Fruit fly (Drosophila melanogaster) whole organism, embryonic: ENCODE measurements around the gene alphaTub84B.
A peak's percentile ranks its signal among the peaks of the same experiment; 100 is the strongest.

Source experiments
- ATbp ChIP-seq: fragments of 200-800 bp; sonication (Bioruptor generic); optimal IDR thresholded peaks from 2 replicates; lab custom pipeline; 2017; ENCODE audit warnings: missing biosample characterization, mild to moderate bottlenecking, missing genetic modification characterization, missing genetic modification reagents
- Aef1 ChIP-seq: fragments of 200-800 bp; sonication (Bioruptor generic); IDR thresholded peaks from 3 replicates; pipeline ENCODE4 v1.3.6; 2022; ENCODE audit warnings: missing biosample characterization, missing genetic modification characterization
- Bdp1 ChIP-seq: fragments of 200-800 bp; sonication (Bioruptor generic); optimal IDR thresholded peaks from 3 replicates; lab custom pipeline; 2016; ENCODE audit warnings: missing biosample characterization, missing genetic modification characterization
- BtbVII ChIP-seq: fragments of 200-800 bp; sonication (Bioruptor generic); optimal IDR thresholded peaks from 3 replicates; lab custom pipeline; 2017; ENCODE audit warnings: missing biosample characterization, mild to moderate bottlenecking, missing genetic modification characterization
- CG10431 ChIP-seq: fragments of 200-800 bp; sonication (Bioruptor generic); optimal IDR thresholded peaks from 3 replicates; lab custom pipeline; 2018; ENCODE audit warnings: missing biosample characterization, mild to moderate bottlenecking, missing genetic modification characterization
- CG11695 ChIP-seq: fragments of 200-800 bp; sonication (Bioruptor generic); IDR thresholded peaks from 3 replicates; pipeline ENCODE4 v1.3.6; 2022; ENCODE audit warnings: missing biosample characterization, missing genetic modification characterization
- CG12942 ChIP-seq: fragments of 200-800 bp; sonication (Bioruptor generic); optimal IDR thresholded peaks from 3 replicates; lab custom pipeline; 2016; ENCODE audit warnings: missing biosample characterization, missing genetic modification characterization
- CG13894 ChIP-seq: fragments of 200-800 bp; sonication (Bioruptor generic); optimal IDR thresholded peaks from 3 replicates; lab custom pipeline; 2018; ENCODE audit warnings: missing biosample characterization, mild to moderate bottlenecking, missing genetic modification characterization, moderate library complexity
- CG14050 ChIP-seq: fragments of 200-800 bp; sonication (Bioruptor generic); IDR thresholded peaks from 3 replicates; pipeline ENCODE4 v1.3.6; 2022; ENCODE audit warnings: missing biosample characterization, missing genetic modification characterization
- CG14441 ChIP-seq: fragments of 200-800 bp; sonication (Bioruptor generic); IDR thresholded peaks from 2 replicates; pipeline ENCODE4 v1.3.6; 2022; ENCODE audit warnings: missing biosample characterization, missing genetic modification characterization
- CG14860 ChIP-seq: fragments of 200-800 bp; sonication (Bioruptor generic); IDR thresholded peaks from 3 replicates; pipeline ENCODE4 v1.3.6; 2022; ENCODE audit warnings: missing biosample characterization, missing genetic modification characterization; ENCODE audit not compliant: partially characterized antibody
- CG17385 ChIP-seq: fragments of 200-800 bp; sonication (Bioruptor generic); optimal IDR thresholded peaks from 3 replicates; lab custom pipeline; 2018; ENCODE audit warnings: missing biosample characterization, mild to moderate bottlenecking, missing genetic modification characterization
- CG18011 ChIP-seq: fragments of 200-800 bp; sonication (Bioruptor generic); optimal IDR thresholded peaks from 2 replicates; lab custom pipeline; 2017; ENCODE audit warnings: missing biosample characterization, missing genetic modification characterization, mild to moderate bottlenecking, moderate library complexity, missing genotype
- CG2129 ChIP-seq: fragments of 200-800 bp; sonication (Bioruptor generic); IDR thresholded peaks from 2 replicates; pipeline ENCODE4 v1.3.6; 2022; ENCODE audit warnings: missing biosample characterization, missing genetic modification characterization; ENCODE audit not compliant: partially characterized antibody
- CG32532 ChIP-seq: fragments of 200-800 bp; sonication (Bioruptor generic); IDR thresholded peaks from 2 replicates; pipeline ENCODE4 v1.3.6; 2022; ENCODE audit warnings: missing biosample characterization, missing genetic modification characterization
- CG33557 ChIP-seq: fragments of 200-800 bp; sonication (Bioruptor generic); optimal IDR thresholded peaks from 2 replicates; lab custom pipeline; 2019; ENCODE audit warnings: missing biosample characterization, mild to moderate bottlenecking, missing genetic modification characterization, moderate library complexity
- CG4328 ChIP-seq: fragments of 200-800 bp; sonication (Bioruptor generic); optimal IDR thresholded peaks from 3 replicates; lab custom pipeline; 2017; ENCODE audit warnings: missing biosample characterization, missing genetic modification reagents, missing genetic modification characterization
- CG7372 ChIP-seq: fragments of 200-800 bp; sonication (Bioruptor generic); IDR thresholded peaks from 2 replicates; pipeline ENCODE4 v1.3.6; 2022; ENCODE audit warnings: missing biosample characterization, missing genetic modification characterization
- CG7963 ChIP-seq: fragments of 200-800 bp; sonication (Bioruptor generic); IDR thresholded peaks from 3 replicates; pipeline ENCODE4 v1.3.6; 2022; ENCODE audit warnings: missing biosample characterization, missing genetic modification characterization; ENCODE audit not compliant: partially characterized antibody
- CG8290 ChIP-seq, 3 experiments: fragments of 200-800 bp; sonication (Bioruptor generic); optimal IDR thresholded peaks; 2 replicates each; lab custom pipeline; 2016 to 2019; ENCODE audit warnings: missing biosample characterization in 3 of 3, missing genetic modification characterization in 3 of 3, mild to moderate bottlenecking in 2 of 3, moderate library complexity in 1 of 3
- CG9609 ChIP-seq: fragments of 200-800 bp; sonication (Bioruptor generic); optimal IDR thresholded peaks from 3 replicates; lab custom pipeline; 2016; ENCODE audit warnings: missing biosample characterization, missing genetic modification characterization
- Camta ChIP-seq: fragments of 200-800 bp; sonication (Bioruptor generic); optimal IDR thresholded peaks from 2 replicates; lab custom pipeline; 2016; ENCODE audit warnings: missing biosample characterization, missing genetic modification characterization
- Dad ChIP-seq: fragments of 200-800 bp; sonication (Bioruptor generic); optimal IDR thresholded peaks from 3 replicates; lab custom pipeline; 2016; ENCODE audit warnings: missing biosample characterization, missing genetic modification characterization
- Dip3 ChIP-seq: fragments of 200-800 bp; sonication (Bioruptor generic); optimal IDR thresholded peaks from 3 replicates; lab custom pipeline; 2016; ENCODE audit warnings: missing biosample characterization, missing genetic modification characterization
- Drgx ChIP-seq: fragments of 200-800 bp; sonication (Bioruptor generic); IDR thresholded peaks from 2 replicates; pipeline ENCODE4 v1.3.6; 2022; ENCODE audit warnings: missing biosample characterization, missing genetic modification characterization
- Eip74EF ChIP-seq, 2 experiments: fragments of 200-800 bp in 1 of 2; fragments of >200 bp in 1 of 2; sonication (Bioruptor generic) in 1 of 2; optimal IDR thresholded peaks; 2 replicates each; lab custom pipeline; 2017 to 2019; ENCODE audit warnings: missing biosample characterization in 2 of 2, missing genetic modification characterization in 2 of 2, mild to moderate bottlenecking in 1 of 2, moderate library complexity in 1 of 2
- HLH3B ChIP-seq: fragments of 200-800 bp; sonication (Bioruptor generic); IDR thresholded peaks from 2 replicates; pipeline ENCODE4 v1.3.6; 2022; ENCODE audit warnings: missing biosample characterization, missing genetic modification characterization
- HmgD ChIP-seq: fragments of 200-800 bp; sonication (Bioruptor generic); optimal IDR thresholded peaks from 3 replicates; lab custom pipeline; 2016; ENCODE audit warnings: missing biosample characterization, missing genetic modification characterization
- HmgZ ChIP-seq: fragments of 200-800 bp; sonication (Bioruptor generic); optimal IDR thresholded peaks from 2 replicates; lab custom pipeline; 2018; ENCODE audit warnings: missing biosample characterization, mild to moderate bottlenecking, missing genetic modification characterization
- Hr3 ChIP-seq: fragments of 200-800 bp; sonication (Bioruptor generic); optimal IDR thresholded peaks from 3 replicates; lab custom pipeline; 2016; ENCODE audit warnings: missing biosample characterization, missing genetic modification characterization
- Nf-YC ChIP-seq: fragments of 200-800 bp; optimal IDR thresholded peaks from 3 replicates; lab custom pipeline; 2019; ENCODE audit warnings: missing biosample characterization, mild to moderate bottlenecking, missing genetic modification characterization, moderate library complexity
- Ptx1 ChIP-seq: fragments of 200-800 bp; sonication (Bioruptor generic); IDR thresholded peaks from 2 replicates; pipeline ENCODE4 v1.3.6; 2022; ENCODE audit warnings: missing biosample characterization, missing genetic modification characterization
- Sox100B ChIP-seq: fragments of 200-800 bp; sonication (Bioruptor generic); optimal IDR thresholded peaks from 3 replicates; lab custom pipeline; 2018; ENCODE audit warnings: missing biosample characterization, mild to moderate bottlenecking, missing genetic modification characterization
- Ssrp ChIP-seq: fragments of 200-800 bp; sonication (Bioruptor generic); optimal IDR thresholded peaks from 2 replicates; lab custom pipeline; 2018; ENCODE audit warnings: missing biosample characterization, mild to moderate bottlenecking, missing genetic modification characterization, moderate library complexity
- Usf ChIP-seq: fragments of 200-800 bp; sonication (Bioruptor generic); optimal IDR thresholded peaks from 2 replicates; lab custom pipeline; 2017; ENCODE audit warnings: missing genotype, missing biosample characterization, missing genetic modification characterization
- ato ChIP-seq: fragments of 200-800 bp; sonication (Bioruptor generic); IDR thresholded peaks from 2 replicates; pipeline ENCODE4 v1.3.6; 2022; ENCODE audit warnings: missing biosample characterization, missing genetic modification characterization; ENCODE audit not compliant: partially characterized antibody
- corto ChIP-seq: fragments of 200-800 bp; sonication (Bioruptor generic); optimal IDR thresholded peaks from 2 replicates; lab custom pipeline; 2016; ENCODE audit warnings: missing biosample characterization, mild to moderate bottlenecking, missing genetic modification characterization, moderate library complexity
- da ChIP-seq: fragments of 200-800 bp; sonication (Bioruptor generic); optimal IDR thresholded peaks from 2 replicates; lab custom pipeline; 2016; ENCODE audit warnings: missing biosample characterization, missing genetic modification characterization
- dmrt11E ChIP-seq: fragments of 200-800 bp; sonication (Bioruptor generic); optimal IDR thresholded peaks from 3 replicates; lab custom pipeline; 2018; ENCODE audit warnings: missing biosample characterization, mild to moderate bottlenecking, missing genetic modification characterization, moderate library complexity
- esg ChIP-seq: fragments of 200-800 bp; sonication (Bioruptor generic); conservative IDR thresholded peaks from 2 replicates; pipeline ENCODE4 v1.3.6; 2022; ENCODE audit warnings: missing biosample characterization, missing genetic modification characterization
- fd96Cb ChIP-seq: fragments of 200-800 bp; sonication (Bioruptor generic); optimal IDR thresholded peaks from 2 replicates; lab custom pipeline; 2018; ENCODE audit warnings: missing biosample characterization, mild to moderate bottlenecking, missing genetic modification characterization, moderate library complexity
- grau ChIP-seq: fragments of 200-800 bp; optimal IDR thresholded peaks from 3 replicates; lab custom pipeline; 2019; ENCODE audit warnings: missing biosample characterization, mild to moderate bottlenecking, missing genetic modification characterization, moderate library complexity
- inv ChIP-seq: fragments of 200-800 bp; sonication (Bioruptor generic); IDR thresholded peaks from 2 replicates; pipeline ENCODE4 v1.3.6; 2022; ENCODE audit warnings: missing biosample characterization, missing genetic modification characterization; ENCODE audit not compliant: partially characterized antibody
- kay ChIP-seq: fragments of 200-800 bp; sonication (Bioruptor generic); optimal IDR thresholded peaks from 2 replicates; lab custom pipeline; 2016; ENCODE audit warnings: missing biosample characterization, missing genetic modification characterization
- nerfin-1 ChIP-seq: fragments of 200-800 bp; sonication (Bioruptor generic); optimal IDR thresholded peaks from 3 replicates; lab custom pipeline; 2019; ENCODE audit warnings: missing biosample characterization, mild to moderate bottlenecking, missing genetic modification characterization, moderate library complexity
- nmo ChIP-seq: fragments of 200-800 bp; sonication (Bioruptor generic); optimal IDR thresholded peaks from 2 replicates; lab custom pipeline; 2018; ENCODE audit warnings: missing biosample characterization, mild to moderate bottlenecking, missing genetic modification characterization, moderate library complexity
- otp ChIP-seq: fragments of 200-800 bp; sonication (Bioruptor generic); IDR thresholded peaks from 3 replicates; pipeline ENCODE4, ENCODE4 v1.3.6; 2022; ENCODE audit warnings: missing biosample characterization, missing genetic modification characterization
- prd ChIP-seq, 3 experiments: fragments of >200 bp in 2 of 3; fragments of 200-800 bp in 1 of 3; sonication (Bioruptor generic) in 1 of 3; optimal IDR thresholded peaks in 2 of 3; IDR thresholded peaks in 1 of 3; 2 replicates in 2 of 3; 3 replicates in 1 of 3; pipeline versions ENCODE4 v1.3.6 to Lab custom; 2017 to 2022; ENCODE audit warnings: missing biosample characterization in 1 of 3, missing genetic modification characterization in 1 of 3
- ttk ChIP-seq: fragments of 200-800 bp; sonication (Bioruptor generic); IDR thresholded peaks from 2 replicates; pipeline ENCODE4 v2.1.2; 2022; ENCODE audit warnings: missing biosample characterization, missing genetic modification characterization

The alphaTub84B gene

DNA sequence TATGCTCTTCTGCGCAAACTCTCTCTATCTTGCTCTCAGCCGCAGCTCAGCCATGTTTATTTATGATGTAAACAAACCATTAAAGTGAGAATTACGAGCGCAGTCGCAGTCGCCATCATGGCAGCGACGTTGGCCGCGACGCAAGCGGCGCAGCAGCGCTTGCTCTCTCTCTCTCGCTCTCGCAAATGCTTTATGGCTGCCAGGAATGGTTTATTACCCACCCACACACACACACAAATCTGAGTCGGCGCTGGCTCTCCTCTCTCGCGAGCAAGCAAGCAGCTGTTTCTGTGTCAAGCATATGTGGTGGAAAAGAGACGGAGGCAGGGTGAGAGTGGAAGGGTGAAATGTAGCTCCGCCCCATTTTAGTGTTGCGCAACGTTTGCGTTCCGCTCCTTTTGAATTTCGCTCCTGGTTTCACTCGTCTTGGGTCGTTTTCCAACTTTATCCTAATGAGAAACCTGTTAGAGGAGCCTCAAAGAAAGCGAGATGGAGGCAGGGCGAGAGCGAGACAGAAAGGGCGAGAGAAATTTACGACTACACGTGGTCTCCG is 49.1 kb upstream of the alphaTub84B start (continued):
- TF ChIP-seq fd96Cb (no peak), ATbp (GFP tag; lab: Kevin White, UChicago) (peak; percentile 26), HmgZ (tag; lab: Kevin White, UChicago) (no peak), CG13894 (tag; lab: Kevin White, UChicago) (peak; percentile 18), Ptx1 (no peak), CG2129 (GFP tag; lab: Robert Waterston, UW) (no peak), Drgx (GFP tag; lab: Robert Waterston, UW) (no peak), Usf (GFP tag; lab: Kevin White, UChicago) (no peak), inv (GFP tag; lab: Robert Waterston, UW) (no peak), nmo (peak; percentile 37), CG33557 (GFP tag; lab: Kevin White, UChicago) (peak; percentile 36), Eip74EF (GFP tag; optimal IDR thresholded peaks at IDR 0.05; lab: Kevin White, UChicago) (no peak), Bdp1 (GFP tag; lab: Kevin White, UChicago) (no peak), HLH3B (GFP tag; lab: Robert Waterston, UW) (no peak), Hr3 (GFP tag; lab: Kevin White, UChicago) (no peak), CG7372 (GFP tag; lab: Robert Waterston, UW) (no peak), CG4328 (GFP tag; lab: Kevin White, UChicago) (no peak), CG14441 (GFP tag; lab: Robert Waterston, UW) (no peak), nerfin-1 (tag; lab: Kevin White, UChicago) (peak; percentile 21), CG32532 (no peak), Ssrp (no peak), corto (GFP tag; lab: Kevin White, UChicago) (no peak), CG12942 (GFP tag; lab: Kevin White, UChicago) (no peak), ato (no peak), HmgD (GFP tag; lab: Kevin White, UChicago) (peak; percentile 51), BtbVII (GFP tag; lab: Kevin White, UChicago) (no peak), CG9609 (GFP tag; lab: Kevin White, UChicago) (no peak), Sox100B (no peak), Camta (GFP tag; lab: Kevin White, UChicago) (no peak), prd (optimal IDR thresholded peaks at IDR 0.05; lab: Kevin White, UChicago) (no peak), prd (GFP tag; IDR thresholded peaks at IDR 0.05; lab: Robert Waterston, UW) (no peak), CG11695 (GFP tag; lab: Robert Waterston, UW) (no peak), CG10431 (GFP tag; lab: Kevin White, UChicago) (no peak), grau (tag; lab: Kevin White, UChicago) (no peak), CG14860 (GFP tag; lab: Robert Waterston, UW) (0 out of 3 replicates have a peak, but pooled peaks have one; percentile 29), CG14050 (GFP tag; lab: Robert Waterston, UW) (no peak), da (GFP tag; lab: Kevin White, UChicago) (peak; percentile 53), otp (GFP tag; lab: Robert Waterston, UW) (no peak), Dad (GFP tag; lab: Kevin White, UChicago) (no peak), CG8290 (GFP tag; optimal IDR thresholded peaks at IDR 0.05; lab: Kevin White, UChicago) (peak; percentile 48), CG8290 (tag; optimal IDR thresholded peaks at IDR 0.05; lab: Kevin White, UChicago) (peak in 1 of 2 experiments; percentile 23), CG17385 (GFP tag; lab: Kevin White, UChicago) (no peak), dmrt11E (no peak), CG18011 (GFP tag; lab: Kevin White, UChicago) (no peak), esg (GFP tag; lab: Robert Waterston, UW) (no peak), kay (GFP tag; lab: Kevin White, UChicago) (no peak), CG7963 (GFP tag; lab: Robert Waterston, UW) (no peak), ttk (GFP tag; lab: Robert Waterston, UW) (no peak; the same call in 1 of the 2 replicates), Dip3 (GFP tag; lab: Kevin White, UChicago) (no peak), Nf-YC (peak; percentile 95), Aef1 (GFP tag; lab: Robert Waterston, UW) (no peak)
